Fruit fly (Drosophila melanogaster) whole organism, embryonic: ENCODE measurements around the gene psh.

Experiments
- Ada2b ChIP-seq: fragments of 200-800 bp; sonication (Bioruptor generic); IDR thresholded peaks from 2 replicates; pipeline ENCODE4 v1.3.6; 2022; ENCODE audit warnings: missing biosample characterization, missing genetic modification characterization
- Antp ChIP-seq: fragments of 200-800 bp; sonication (Bioruptor generic); optimal IDR thresholded peaks from 3 replicates; lab custom pipeline; 2016; ENCODE audit warnings: missing biosample characterization, missing genetic modification characterization
- CG10543 ChIP-seq: fragments of 200-800 bp; sonication (Bioruptor generic); optimal IDR thresholded peaks from 3 replicates; lab custom pipeline; 2017; ENCODE audit warnings: missing biosample characterization, mild to moderate bottlenecking, missing genetic modification characterization, moderate library complexity
- CG11456 ChIP-seq: fragments of 200-800 bp; sonication (Bioruptor generic); IDR thresholded peaks from 3 replicates; pipeline ENCODE4 v1.3.6; 2022; ENCODE audit warnings: missing biosample characterization, missing genetic modification characterization
- CG11504 ChIP-seq: fragments of 200-800 bp; sonication (Bioruptor generic); optimal IDR thresholded peaks from 3 replicates; lab custom pipeline; 2019; ENCODE audit warnings: missing biosample characterization, mild to moderate bottlenecking, missing genetic modification characterization, moderate library complexity
- CG12769 ChIP-seq: fragments of 200-800 bp; sonication (Bioruptor generic); optimal IDR thresholded peaks from 2 replicates; lab custom pipeline; 2019; ENCODE audit warnings: missing biosample characterization, mild to moderate bottlenecking, missing genetic modification characterization, moderate library complexity
- CG14441 ChIP-seq: fragments of 200-800 bp; sonication (Bioruptor generic); IDR thresholded peaks from 2 replicates; pipeline ENCODE4 v1.3.6; 2022; ENCODE audit warnings: missing biosample characterization, missing genetic modification characterization
- CG14667 ChIP-seq: fragments of 200-800 bp; sonication (Bioruptor generic); IDR thresholded peaks from 2 replicates; pipeline ENCODE4 v1.3.6; 2022; ENCODE audit warnings: missing biosample characterization, missing genetic modification characterization
- CG17359 ChIP-seq: fragments of 200-800 bp; sonication (Bioruptor generic); optimal IDR thresholded peaks from 3 replicates; lab custom pipeline; 2018; ENCODE audit warnings: missing biosample characterization, mild to moderate bottlenecking, missing genetic modification characterization, moderate library complexity
- CG18599 ChIP-seq: fragments of 200-800 bp; sonication (Bioruptor generic); optimal IDR thresholded peaks from 3 replicates; lab custom pipeline; 2017; ENCODE audit warnings: missing biosample characterization, missing genetic modification characterization, mild to moderate bottlenecking, moderate library complexity, missing genetic modification reagents
- CG2678 ChIP-seq: fragments of 200-800 bp; sonication (Bioruptor generic); optimal IDR thresholded peaks from 3 replicates; lab custom pipeline; 2019; ENCODE audit warnings: missing biosample characterization, mild to moderate bottlenecking, missing genetic modification characterization, moderate library complexity
- CG4282 ChIP-seq: fragments of 200-800 bp; sonication (Bioruptor generic); optimal IDR thresholded peaks from 2 replicates; lab custom pipeline; 2016; ENCODE audit warnings: missing biosample characterization, missing genetic modification characterization
- CG7786 ChIP-seq: fragments of 200-800 bp; sonication (Bioruptor generic); optimal IDR thresholded peaks from 2 replicates; lab custom pipeline; 2016; ENCODE audit warnings: missing biosample characterization, missing genetic modification characterization
- CG9215 ChIP-seq: fragments of 200-800 bp; sonication (Bioruptor generic); IDR thresholded peaks from 2 replicates; pipeline ENCODE4 v1.3.6; 2022; ENCODE audit warnings: missing biosample characterization, missing genetic modification characterization
- CG9727 ChIP-seq: fragments of 200-800 bp; sonication (Bioruptor generic); optimal IDR thresholded peaks from 3 replicates; lab custom pipeline; 2017; ENCODE audit warnings: missing biosample characterization, mild to moderate bottlenecking, missing genetic modification characterization
- D19A ChIP-seq: fragments of 200-800 bp; optimal IDR thresholded peaks from 3 replicates; lab custom pipeline; 2019; ENCODE audit warnings: missing biosample characterization, mild to moderate bottlenecking, missing genetic modification characterization, moderate library complexity
- Dek ChIP-seq: fragments of 200-800 bp; sonication (Bioruptor generic); optimal IDR thresholded peaks from 3 replicates; lab custom pipeline; 2019; ENCODE audit warnings: missing biosample characterization, mild to moderate bottlenecking, missing genetic modification characterization, moderate library complexity
- E2f1 ChIP-seq: fragments of 200-800 bp; sonication (Bioruptor generic); IDR thresholded peaks from 2 replicates; pipeline ENCODE4 v1.3.6; 2022; ENCODE audit warnings: missing biosample characterization, missing genetic modification characterization
- Ets65A ChIP-seq: fragments of 200-800 bp; sonication (Bioruptor generic); peaks from one replicate; lab custom pipeline; 2016; ENCODE audit warnings: missing biosample characterization, missing genetic modification characterization
- Gug ChIP-seq: fragments of 200-800 bp; sonication (Bioruptor generic); IDR thresholded peaks from 4 replicates; pipeline ENCODE4 v1.3.6; 2022; ENCODE audit warnings: missing biosample characterization, missing genetic modification characterization
- HLH3B ChIP-seq: fragments of 200-800 bp; sonication (Bioruptor generic); IDR thresholded peaks from 2 replicates; pipeline ENCODE4 v1.3.6; 2022; ENCODE audit warnings: missing biosample characterization, missing genetic modification characterization
- HLH54F ChIP-seq: fragments of 200-800 bp; sonication (Bioruptor generic); optimal IDR thresholded peaks from 3 replicates; lab custom pipeline; 2016; ENCODE audit warnings: missing biosample characterization, missing genetic modification characterization
- Hr3 ChIP-seq: fragments of 200-800 bp; sonication (Bioruptor generic); optimal IDR thresholded peaks from 3 replicates; lab custom pipeline; 2016; ENCODE audit warnings: missing biosample characterization, missing genetic modification characterization
- Hsf ChIP-seq: fragments of 200-800 bp; sonication (Bioruptor generic); optimal IDR thresholded peaks from 3 replicates; lab custom pipeline; 2016; ENCODE audit warnings: missing biosample characterization, missing genetic modification characterization
- Mrtf ChIP-seq: fragments of 200-800 bp; sonication (Bioruptor generic); IDR thresholded peaks from 3 replicates; pipeline ENCODE4 v1.3.6; 2022; ENCODE audit warnings: missing biosample characterization, missing genetic modification characterization
- Myb ChIP-seq: fragments of 200-800 bp; sonication (Bioruptor generic); optimal IDR thresholded peaks from 2 replicates; lab custom pipeline; 2016; ENCODE audit warnings: missing biosample characterization, missing genetic modification characterization
- NK7.1 ChIP-seq: fragments of 200-800 bp; sonication (Bioruptor generic); optimal IDR thresholded peaks from 3 replicates; lab custom pipeline; 2016; ENCODE audit warnings: missing biosample characterization, missing genetic modification characterization
- Optix ChIP-seq: fragments of 200-800 bp; sonication (Bioruptor generic); IDR thresholded peaks from 3 replicates; pipeline ENCODE4 v1.3.6; 2022; ENCODE audit warnings: missing biosample characterization, missing genetic modification characterization
- Pdp1 ChIP-seq, 2 experiments: fragments of 200-800 bp; sonication (Bioruptor generic); optimal IDR thresholded peaks; 3 replicates each; lab custom pipeline; 2016; ENCODE audit warnings: missing biosample characterization in 2 of 2, missing genetic modification characterization in 2 of 2, mild to moderate bottlenecking in 1 of 2, moderate library complexity in 1 of 2
- Ptx1 ChIP-seq: fragments of 200-800 bp; sonication (Bioruptor generic); IDR thresholded peaks from 2 replicates; pipeline ENCODE4 v1.3.6; 2022; ENCODE audit warnings: missing biosample characterization, missing genetic modification characterization
- Sry-δ ChIP-seq: fragments of 200-800 bp; sonication (Bioruptor generic); optimal IDR thresholded peaks from 2 replicates; lab custom pipeline; 2016; ENCODE audit warnings: missing biosample characterization, missing genetic modification characterization
- ase ChIP-seq: fragments of 200-800 bp; sonication (Bioruptor generic); IDR thresholded peaks from 3 replicates; pipeline ENCODE4 v1.3.6; 2022; ENCODE audit warnings: missing biosample characterization, missing genetic modification characterization
- bbx ChIP-seq: fragments of 200-800 bp; sonication (Bioruptor generic); IDR thresholded peaks from 2 replicates; pipeline ENCODE4 v1.3.6; 2022; ENCODE audit warnings: missing biosample characterization, missing genetic modification characterization; ENCODE audit not compliant: partially characterized antibody
- crol ChIP-seq: fragments of 200-800 bp; sonication (Bioruptor generic); IDR thresholded peaks from 2 replicates; pipeline ENCODE4 v1.3.6; 2022; ENCODE audit warnings: missing biosample characterization, missing genetic modification characterization
- dpn ChIP-seq, 2 experiments: fragments of 200-800 bp; sonication (Bioruptor generic); optimal IDR thresholded peaks; 3 replicates each; lab custom pipeline; 2016; ENCODE audit warnings: missing biosample characterization in 2 of 2, missing genetic modification characterization in 2 of 2
- fd96Cb ChIP-seq: fragments of 200-800 bp; sonication (Bioruptor generic); optimal IDR thresholded peaks from 2 replicates; lab custom pipeline; 2018; ENCODE audit warnings: missing biosample characterization, mild to moderate bottlenecking, missing genetic modification characterization, moderate library complexity
- grn ChIP-seq: fragments of 200-800 bp; sonication (Bioruptor generic); optimal IDR thresholded peaks from 3 replicates; lab custom pipeline; 2017; ENCODE audit warnings: missing biosample characterization, missing genetic modification characterization
- gsb ChIP-seq: fragments of 200-800 bp; sonication (Bioruptor generic); IDR thresholded peaks from 2 replicates; pipeline ENCODE4 v1.3.6; 2022; ENCODE audit warnings: missing biosample characterization, missing genetic modification characterization
- ind ChIP-seq: fragments of 200-800 bp; sonication (Bioruptor generic); optimal IDR thresholded peaks from 3 replicates; lab custom pipeline; 2016; ENCODE audit warnings: missing biosample characterization, missing genetic modification characterization
- jumu ChIP-seq: fragments of 200-800 bp; sonication (Bioruptor generic); optimal IDR thresholded peaks from 3 replicates; lab custom pipeline; 2016; ENCODE audit warnings: missing biosample characterization, missing genetic modification characterization
- lbe ChIP-seq: fragments of 200-800 bp; sonication (Bioruptor generic); optimal IDR thresholded peaks from 2 replicates; lab custom pipeline; 2016; ENCODE audit warnings: missing biosample characterization, mild to moderate bottlenecking, missing genetic modification characterization
- lilli ChIP-seq: fragments of 200-800 bp; sonication (Bioruptor generic); optimal IDR thresholded peaks from 3 replicates; lab custom pipeline; 2016; ENCODE audit warnings: missing biosample characterization, missing genetic modification characterization
- onecut ChIP-seq: fragments of 200-800 bp; sonication (Bioruptor generic); IDR thresholded peaks from 2 replicates; pipeline ENCODE4 v1.3.6; 2022; ENCODE audit warnings: missing biosample characterization, missing genetic modification characterization
- ranshi ChIP-seq: fragments of 200-800 bp; sonication (Bioruptor generic); IDR thresholded peaks from 2 replicates; pipeline ENCODE4 v1.3.6; 2022; ENCODE audit warnings: missing biosample characterization, missing genetic modification characterization
- row ChIP-seq: fragments of 200-800 bp; sonication (Bioruptor generic); IDR thresholded peaks from 3 replicates; pipeline ENCODE4 v1.3.6; 2022; ENCODE audit warnings: missing biosample characterization, missing genetic modification characterization
- run ChIP-seq: fragments of 200-800 bp; sonication (Bioruptor generic); optimal IDR thresholded peaks from 3 replicates; lab custom pipeline; 2018; ENCODE audit warnings: missing biosample characterization, mild to moderate bottlenecking, missing genetic modification characterization
- salm ChIP-seq: fragments of 200-800 bp; sonication (Bioruptor generic); optimal IDR thresholded peaks from 2 replicates; lab custom pipeline; 2018; ENCODE audit warnings: missing biosample characterization, mild to moderate bottlenecking, missing genetic modification characterization
- sens ChIP-seq: fragments of 200-800 bp; sonication (Bioruptor generic); peaks from one replicate; lab custom pipeline; 2016; ENCODE audit warnings: missing biosample characterization, missing genetic modification characterization
- tap ChIP-seq: fragments of 200-800 bp; optimal IDR thresholded peaks from 3 replicates; lab custom pipeline; 2019; ENCODE audit warnings: missing biosample characterization, mild to moderate bottlenecking, missing genetic modification characterization, moderate library complexity
- tgo ChIP-seq: fragments of 200-800 bp; sonication (Bioruptor generic); IDR thresholded peaks from 3 replicates; pipeline ENCODE4 v1.3.6; 2022; ENCODE audit warnings: missing biosample characterization, missing genetic modification characterization
- zfh1 ChIP-seq: fragments of 200-800 bp; sonication (Bioruptor generic); IDR thresholded peaks from 3 replicates; pipeline ENCODE4 v1.3.6; 2022; ENCODE audit warnings: missing biosample characterization, missing genetic modification characterization

Gene psh

dm6 chrX:18494165-18494740 lies 7.5 kb upstream of the psh start, which contains the start of gene CG15043 (continued):
- TF ChIP-seq lilli: peak; percentile 67
- peak; percentile 40 for TF ChIP-seq CG17359 (tag; lab: Kevin White, UChicago)
- TF ChIP-seq gsb: peak; percentile 53
- TF ChIP-seq CG12769 (tag; lab: Kevin White, UChicago): peak; percentile 61
- TF ChIP-seq onecut (GFP tag; lab: Robert Waterston, UW): peak; percentile 27; the same call in 1 of the 2 replicates
- peak; percentile 84 for TF ChIP-seq D19A (tag; lab: Kevin White, UChicago)
- TF ChIP-seq CG14667 (GFP tag; lab: Robert Waterston, UW): 0 out of 2 replicates have a peak, but pooled peaks have one; percentile 32
- TF ChIP-seq HLH54F (GFP tag; lab: Kevin White, UChicago): peak; percentile 39
- peak; percentile 55; the same call in 2 of the 4 replicates for TF ChIP-seq Gug (GFP tag; lab: Robert Waterston, UW)
- peak; percentile 72 for TF ChIP-seq ranshi (GFP tag; lab: Robert Waterston, UW)
- TF ChIP-seq CG11504 (tag; lab: Kevin White, UChicago): peak; percentile 48
- peak; percentile 62 for TF ChIP-seq CG14441 (GFP tag; lab: Robert Waterston, UW)
- TF ChIP-seq Ets65A (GFP tag; lab: Kevin White, UChicago): peak; percentile 63
- TF ChIP-seq crol (GFP tag; lab: Robert Waterston, UW): peak; percentile 41; the same call in 1 of the 2 replicates
- peak; percentile 72 for TF ChIP-seq Ptx1 (GFP tag; lab: Robert Waterston, UW)
- TF ChIP-seq E2f1 (GFP tag; lab: Robert Waterston, UW): peak; percentile 49; the same call in 1 of the 2 replicates
- no peak for TF ChIP-seq run
- peak; percentile 80 for TF ChIP-seq CG18599 (GFP tag; lab: Kevin White, UChicago)
- TF ChIP-seq Antp: peak; percentile 50
- no peak for TF ChIP-seq Optix (GFP tag; lab: Robert Waterston, UW)
- peak; percentile 29; the same call in 1 of the 3 replicates for TF ChIP-seq tgo (GFP tag; lab: Robert Waterston, UW)
- TF ChIP-seq ind: peak; percentile 32
- peak; percentile 25 to 29 for TF ChIP-seq Pdp1 (GFP tag; optimal IDR thresholded peaks at IDR 0.05; lab: Kevin White, UChicago)
- no peak for TF ChIP-seq bbx
- TF ChIP-seq fd96Cb: peak; percentile 7
- no peak for TF ChIP-seq Hr3 (GFP tag; lab: Kevin White, UChicago)
- peak in 1 of 2 experiments; percentile 35 for TF ChIP-seq dpn (GFP tag; optimal IDR thresholded peaks at IDR 0.05; lab: Kevin White, UChicago)
- no peak for TF ChIP-seq salm (tag; lab: Kevin White, UChicago)
- peak; percentile 14 for TF ChIP-seq grn (GFP tag; lab: Kevin White, UChicago)
- TF ChIP-seq tap (tag; lab: Kevin White, UChicago): no peak
- TF ChIP-seq CG7786: peak; percentile 49
- 0 out of 2 replicates have a peak, but pooled peaks have one; percentile 32 for TF ChIP-seq HLH3B (GFP tag; lab: Robert Waterston, UW)
- peak; percentile 60; the same call in 1 of the 2 replicates for TF ChIP-seq CG9215 (GFP tag; lab: Robert Waterston, UW)
- TF ChIP-seq Myb: peak; percentile 29
- 0 out of 3 replicates have a peak, but pooled peaks have one; percentile 33 for TF ChIP-seq Mrtf (GFP tag; lab: Robert Waterston, UW)
- TF ChIP-seq jumu (GFP tag; lab: Kevin White, UChicago): no peak
- TF ChIP-seq Ada2b (GFP tag; lab: Robert Waterston, UW): peak; percentile 46; the same call in 1 of the 2 replicates
- peak; percentile 55; the same call in 1 of the 3 replicates for TF ChIP-seq ase (GFP tag; lab: Robert Waterston, UW)
- peak; percentile 58 for TF ChIP-seq sens
- peak; percentile 73; the same call in 2 of the 3 replicates for TF ChIP-seq CG11456 (GFP tag; lab: Robert Waterston, UW)
- TF ChIP-seq zfh1 (GFP tag; lab: Robert Waterston, UW): peak; percentile 49; the same call in 2 of the 3 replicates
- TF ChIP-seq CG9727 (GFP tag; lab: Kevin White, UChicago): peak; percentile 12
- peak; percentile 24 for TF ChIP-seq lbe (GFP tag; lab: Kevin White, UChicago)
- TF ChIP-seq row (GFP tag; lab: Robert Waterston, UW): peak; percentile 70
- peak; percentile 16 for TF ChIP-seq Sry-δ (GFP tag; lab: Kevin White, UChicago)
- TF ChIP-seq CG10543 (GFP tag; lab: Kevin White, UChicago): no peak
- no peak for TF ChIP-seq CG4282 (GFP tag; lab: Kevin White, UChicago)
- peak; percentile 66 for TF ChIP-seq CG2678 (tag; lab: Kevin White, UChicago)
- peak; percentile 18 for TF ChIP-seq NK7.1 (GFP tag; lab: Kevin White, UChicago)
- TF ChIP-seq Dek (tag; lab: Kevin White, UChicago): peak; percentile 12
- TF ChIP-seq Hsf (GFP tag; lab: Kevin White, UChicago): peak; percentile 19
